Fruit fly (Drosophila melanogaster): ENCODE results near the gene CG34250.

- no peak for TF ChIP-seq CG8478 (optimal IDR thresholded peaks at IDR 0.05)
- no peak for TF ChIP-seq CTCF (optimal IDR thresholded peaks at IDR 0.05)
These were observed 30.2 kb downstream of the CG34250 start for dm6 chr3L:17506005-17506760.

All from S2 (cell line).